Fruit fly (Drosophila melanogaster) whole organism, embryonic: Measurements from ENCODE around the gene CG1494.
A peak's percentile ranks its signal among the peaks of the same experiment; 100 is the strongest.

ENCODE experiments used
- Asciz ChIP-seq: fragments of 200-800 bp; sonication (Bioruptor generic); optimal IDR thresholded peaks from 2 replicates; lab custom pipeline; 2017; ENCODE audit warnings: missing biosample characterization, mild to moderate bottlenecking, missing genetic modification characterization, missing genetic modification reagents
- B-H2 ChIP-seq: fragments of 200-800 bp; sonication (Bioruptor generic); optimal IDR thresholded peaks from 2 replicates; lab custom pipeline; 2018; ENCODE audit warnings: missing biosample characterization, mild to moderate bottlenecking, missing genetic modification characterization
- BEAF-32 ChIP-seq: fragments of 200-800 bp; sonication (Bioruptor generic); optimal IDR thresholded peaks from 3 replicates; lab custom pipeline; 2017; ENCODE audit warnings: missing biosample characterization, missing genetic modification characterization, mild to moderate bottlenecking, moderate library complexity, missing genetic modification reagents
- Bteb2 ChIP-seq: fragments of 200-800 bp; sonication (Bioruptor generic); optimal IDR thresholded peaks from 2 replicates; lab custom pipeline; 2016; ENCODE audit warnings: missing biosample characterization, missing genetic modification characterization
- CG1024 ChIP-seq: fragments of 200-800 bp; sonication (Bioruptor generic); IDR thresholded peaks from 2 replicates; pipeline ENCODE4 v1.3.6; 2022; ENCODE audit warnings: missing biosample characterization, missing genetic modification characterization
- CG10979 ChIP-seq: fragments of 200-800 bp; sonication (Bioruptor generic); optimal IDR thresholded peaks from 2 replicates; lab custom pipeline; 2018; ENCODE audit warnings: missing biosample characterization, mild to moderate bottlenecking, missing genetic modification characterization, moderate library complexity
- CG11247 ChIP-seq: fragments of 200-800 bp; sonication (Bioruptor generic); IDR thresholded peaks from 2 replicates; pipeline ENCODE4 v1.3.6; 2022; ENCODE audit warnings: missing biosample characterization, missing genetic modification characterization
- CG11695 ChIP-seq: fragments of 200-800 bp; sonication (Bioruptor generic); IDR thresholded peaks from 3 replicates; pipeline ENCODE4 v1.3.6; 2022; ENCODE audit warnings: missing biosample characterization, missing genetic modification characterization
- CG14441 ChIP-seq: fragments of 200-800 bp; sonication (Bioruptor generic); IDR thresholded peaks from 2 replicates; pipeline ENCODE4 v1.3.6; 2022; ENCODE audit warnings: missing biosample characterization, missing genetic modification characterization
- CG15011 ChIP-seq: fragments of 200-800 bp; sonication (Bioruptor generic); optimal IDR thresholded peaks from 3 replicates; lab custom pipeline; 2018; ENCODE audit warnings: missing biosample characterization, mild to moderate bottlenecking, missing genetic modification characterization
- CG1529 ChIP-seq: fragments of 200-800 bp; sonication (Bioruptor generic); optimal IDR thresholded peaks from 3 replicates; lab custom pipeline; 2018; ENCODE audit warnings: missing biosample characterization, missing genetic modification characterization
- CG18011 ChIP-seq: fragments of 200-800 bp; sonication (Bioruptor generic); optimal IDR thresholded peaks from 2 replicates; lab custom pipeline; 2017; ENCODE audit warnings: missing biosample characterization, missing genetic modification characterization, mild to moderate bottlenecking, moderate library complexity, missing genotype
- CG2875 ChIP-seq: fragments of 200-800 bp; sonication (Bioruptor generic); optimal IDR thresholded peaks from 2 replicates; lab custom pipeline; 2017; ENCODE audit warnings: missing biosample characterization, mild to moderate bottlenecking, missing genetic modification characterization, missing genetic modification reagents
- CG4707 ChIP-seq: fragments of 200-800 bp; sonication (Bioruptor generic); optimal IDR thresholded peaks from 2 replicates; lab custom pipeline; 2018; ENCODE audit warnings: missing biosample characterization, mild to moderate bottlenecking, missing genetic modification characterization, moderate library complexity
- CG5953 ChIP-seq: fragments of 200-800 bp; sonication (Bioruptor generic); IDR thresholded peaks from 2 replicates; pipeline ENCODE4 v1.3.6; 2022; ENCODE audit warnings: missing biosample characterization, missing genetic modification characterization
- CG6272 ChIP-seq: fragments of 200-800 bp; sonication (Bioruptor generic); IDR thresholded peaks from 2 replicates; pipeline ENCODE4 v1.3.6; 2022; ENCODE audit warnings: missing biosample characterization, missing genetic modification characterization
- CG9437 ChIP-seq: fragments of 200-800 bp; sonication (Bioruptor generic); optimal IDR thresholded peaks from 2 replicates; lab custom pipeline; 2018; ENCODE audit warnings: missing biosample characterization, mild to moderate bottlenecking, missing genetic modification characterization
- CG9817 ChIP-seq: fragments of 200-800 bp; sonication (Bioruptor generic); optimal IDR thresholded peaks from 2 replicates; lab custom pipeline; 2018; ENCODE audit warnings: missing biosample characterization, mild to moderate bottlenecking, missing genetic modification characterization, moderate library complexity
- CG9876 ChIP-seq: fragments of 200-800 bp; sonication (Bioruptor generic); optimal IDR thresholded peaks from 2 replicates; lab custom pipeline; 2016; ENCODE audit warnings: missing biosample characterization, missing genetic modification characterization
- CrebB ChIP-seq: fragments of 200-800 bp; sonication (Bioruptor generic); optimal IDR thresholded peaks from 3 replicates; lab custom pipeline; 2018; ENCODE audit warnings: missing biosample characterization, mild to moderate bottlenecking, missing genetic modification characterization
- Dip2 ChIP-seq: fragments of 200-800 bp; sonication (Bioruptor generic); IDR thresholded peaks from 2 replicates; pipeline ENCODE4 v1.3.6; 2022; ENCODE audit warnings: missing biosample characterization, missing genetic modification characterization
- Drgx ChIP-seq: fragments of 200-800 bp; sonication (Bioruptor generic); IDR thresholded peaks from 2 replicates; pipeline ENCODE4 v1.3.6; 2022; ENCODE audit warnings: missing biosample characterization, missing genetic modification characterization
- H2.0 ChIP-seq: fragments of 200-800 bp; sonication (Bioruptor generic); IDR thresholded peaks from 2 replicates; pipeline ENCODE4 v1.3.6; 2022; ENCODE audit warnings: missing biosample characterization, missing genetic modification characterization
- HLH3B ChIP-seq: fragments of 200-800 bp; sonication (Bioruptor generic); IDR thresholded peaks from 2 replicates; pipeline ENCODE4 v1.3.6; 2022; ENCODE audit warnings: missing biosample characterization, missing genetic modification characterization
- Lhr ChIP-seq: fragments of 200-800 bp; sonication (Bioruptor generic); optimal IDR thresholded peaks from 3 replicates; lab custom pipeline; 2017; ENCODE audit warnings: mild to moderate bottlenecking, missing biosample characterization, missing genetic modification reagents, missing genetic modification characterization
- Lim3 ChIP-seq: fragments of 200-800 bp; sonication (Bioruptor generic); IDR thresholded peaks from 2 replicates; pipeline ENCODE4 v1.3.6; 2022; ENCODE audit warnings: missing biosample characterization, missing genetic modification characterization
- MBD-R2 ChIP-seq: fragments of 200-800 bp; sonication (Bioruptor generic); IDR thresholded peaks from 2 replicates; pipeline ENCODE4 v1.3.6; 2022; ENCODE audit warnings: missing biosample characterization, missing genetic modification characterization
- MESR4 ChIP-seq: fragments of 200-800 bp; sonication (Bioruptor generic); optimal IDR thresholded peaks from 2 replicates; lab custom pipeline; 2018; ENCODE audit warnings: missing biosample characterization, mild to moderate bottlenecking, missing genetic modification characterization, moderate library complexity
- MTF-1 ChIP-seq: fragments of 200-800 bp; sonication (Bioruptor generic); optimal IDR thresholded peaks from 2 replicates; lab custom pipeline; 2018; ENCODE audit warnings: missing biosample characterization, mild to moderate bottlenecking, missing genetic modification characterization, borderline replicate concordance
- Myb ChIP-seq: fragments of 200-800 bp; sonication (Bioruptor generic); optimal IDR thresholded peaks from 2 replicates; lab custom pipeline; 2016; ENCODE audit warnings: missing biosample characterization, missing genetic modification characterization
- Optix ChIP-seq: fragments of 200-800 bp; sonication (Bioruptor generic); IDR thresholded peaks from 3 replicates; pipeline ENCODE4 v1.3.6; 2022; ENCODE audit warnings: missing biosample characterization, missing genetic modification characterization
- Pdp1 ChIP-seq, 2 experiments: fragments of 200-800 bp; sonication (Bioruptor generic); optimal IDR thresholded peaks; 3 replicates each; lab custom pipeline; 2016; ENCODE audit warnings: missing biosample characterization in 2 of 2, missing genetic modification characterization in 2 of 2, mild to moderate bottlenecking in 1 of 2, moderate library complexity in 1 of 2
- Rfx ChIP-seq: fragments of 200-800 bp; sonication (Bioruptor generic); IDR thresholded peaks from 2 replicates; pipeline ENCODE4 v1.3.6; 2022; ENCODE audit warnings: missing biosample characterization, missing genetic modification characterization
- Usf ChIP-seq: fragments of 200-800 bp; sonication (Bioruptor generic); optimal IDR thresholded peaks from 2 replicates; lab custom pipeline; 2017; ENCODE audit warnings: missing genotype, missing biosample characterization, missing genetic modification characterization
- Vsx1 ChIP-seq: fragments of 200-800 bp; sonication (Bioruptor generic); optimal IDR thresholded peaks from 2 replicates; lab custom pipeline; 2017; ENCODE audit warnings: missing biosample characterization, mild to moderate bottlenecking, missing genetic modification characterization, missing genetic modification reagents
- YL-1 ChIP-seq: fragments of 200-800 bp; sonication (Bioruptor generic); optimal IDR thresholded peaks from 3 replicates; lab custom pipeline; 2017; ENCODE audit warnings: missing biosample characterization, mild to moderate bottlenecking, missing genetic modification characterization
- bbx ChIP-seq: fragments of 200-800 bp; sonication (Bioruptor generic); IDR thresholded peaks from 2 replicates; pipeline ENCODE4 v1.3.6; 2022; ENCODE audit warnings: missing biosample characterization, missing genetic modification characterization; ENCODE audit not compliant: partially characterized antibody
- da ChIP-seq: fragments of 200-800 bp; sonication (Bioruptor generic); optimal IDR thresholded peaks from 2 replicates; lab custom pipeline; 2016; ENCODE audit warnings: missing biosample characterization, missing genetic modification characterization
- dan ChIP-seq: fragments of 200-800 bp; sonication (Bioruptor generic); IDR thresholded peaks from 2 replicates; pipeline ENCODE4 v1.3.6; 2022; ENCODE audit warnings: missing biosample characterization, missing genetic modification characterization
- gce ChIP-seq: fragments of 200-800 bp; sonication (Bioruptor generic); IDR thresholded peaks from 3 replicates; pipeline ENCODE4 v1.3.6; 2022; ENCODE audit warnings: missing biosample characterization, missing genetic modification characterization
- h ChIP-seq: fragments of >200 bp; optimal IDR thresholded peaks from 2 replicates; lab custom pipeline; 2017
- her ChIP-seq: fragments of 200-800 bp; sonication (Bioruptor generic); optimal IDR thresholded peaks from 2 replicates; lab custom pipeline; 2016; ENCODE audit warnings: missing biosample characterization, missing genetic modification characterization
- insv ChIP-seq, 2 experiments: fragments of 200-800 bp; sonication (Bioruptor generic); optimal IDR thresholded peaks; 3 replicates each; lab custom pipeline; 2016 to 2018; ENCODE audit warnings: missing biosample characterization in 2 of 2, missing genetic modification characterization in 2 of 2
- lbe ChIP-seq: fragments of 200-800 bp; sonication (Bioruptor generic); optimal IDR thresholded peaks from 2 replicates; lab custom pipeline; 2016; ENCODE audit warnings: missing biosample characterization, mild to moderate bottlenecking, missing genetic modification characterization
- lmd ChIP-seq: fragments of 200-800 bp; sonication (Bioruptor generic); IDR thresholded peaks from 2 replicates; pipeline ENCODE4 v1.3.6; 2022; ENCODE audit warnings: missing biosample characterization, missing genetic modification characterization
- pho ChIP-seq: fragments of 200-800 bp; sonication (Bioruptor generic); optimal IDR thresholded peaks from 2 replicates; lab custom pipeline; 2016; ENCODE audit warnings: missing biosample characterization, missing genetic modification characterization
- row ChIP-seq: fragments of 200-800 bp; sonication (Bioruptor generic); IDR thresholded peaks from 3 replicates; pipeline ENCODE4 v1.3.6; 2022; ENCODE audit warnings: missing biosample characterization, missing genetic modification characterization
- scrt ChIP-seq: fragments of 200-800 bp; sonication (Bioruptor generic); optimal IDR thresholded peaks from 2 replicates; lab custom pipeline; 2018; ENCODE audit warnings: missing biosample characterization, mild to moderate bottlenecking, missing genetic modification characterization, moderate library complexity
- sug ChIP-seq: fragments of 200-800 bp; optimal IDR thresholded peaks from 2 replicates; lab custom pipeline; 2019; ENCODE audit warnings: missing biosample characterization, mild to moderate bottlenecking, missing genetic modification characterization, moderate library complexity
- vvl ChIP-seq: fragments of 200-800 bp; sonication (Bioruptor generic); IDR thresholded peaks from 2 replicates; pipeline ENCODE4 v1.3.6; 2022; ENCODE audit warnings: missing biosample characterization, missing genetic modification characterization
- zfh1 ChIP-seq: fragments of 200-800 bp; sonication (Bioruptor generic); IDR thresholded peaks from 3 replicates; pipeline ENCODE4 v1.3.6; 2022; ENCODE audit warnings: missing biosample characterization, missing genetic modification characterization

The CG1494 gene

dm6 chrX:21285001-21285400, at the start of gene CG1494:
CG1494 (plus strand) TSS chrX:21285301.
- TF ChIP-seq Lhr (no peak), sug (tag; lab: Kevin White, UChicago) (no peak), CG9437 (GFP tag; lab: Kevin White, UChicago) (no peak), insv (GFP tag; optimal IDR thresholded peaks at IDR 0.05; lab: Kevin White, UChicago) (no peak), Asciz (GFP tag; lab: Kevin White, UChicago) (no peak), lmd (GFP tag; lab: Robert Waterston, UW) (no peak), CG14441 (GFP tag; lab: Robert Waterston, UW) (no peak), MBD-R2 (GFP tag; lab: Robert Waterston, UW) (no peak), YL-1 (GFP tag; lab: Kevin White, UChicago) (no peak), Drgx (no peak), dan (GFP tag; lab: Robert Waterston, UW) (no peak), scrt (GFP tag; lab: Kevin White, UChicago) (no peak), CG9817 (tag; lab: Kevin White, UChicago) (no peak), CG5953 (GFP tag; lab: Robert Waterston, UW) (no peak), B-H2 (GFP tag; lab: Kevin White, UChicago) (no peak), her (GFP tag; lab: Kevin White, UChicago) (no peak), CG11695 (no peak), da (GFP tag; lab: Kevin White, UChicago) (no peak), Lim3 (GFP tag; lab: Robert Waterston, UW) (no peak)

dm6 chrX:21241796-21242208, 43.3 kb upstream of the CG1494 start:
- TF ChIP-seq CrebB (peak; percentile 59), CG9876 (peak; percentile 47), Pdp1 (GFP tag; optimal IDR thresholded peaks at IDR 0.05; lab: Kevin White, UChicago) (peak; percentile 24 to 43), Bteb2 (no peak), vvl (GFP tag; lab: Robert Waterston, UW) (no peak), gce (GFP tag; lab: Robert Waterston, UW) (no peak), row (peak; percentile 39; the same call in 1 of the 3 replicates), CG18011 (GFP tag; lab: Kevin White, UChicago) (peak; percentile 7), pho (GFP tag; lab: Kevin White, UChicago) (peak; percentile 43), zfh1 (GFP tag; lab: Robert Waterston, UW) (peak; percentile 59; the same call in 1 of the 3 replicates), h (lab: Kevin White, UChicago) (no peak), Usf (GFP tag; lab: Kevin White, UChicago) (no peak), CG11695 (no peak), CG15011 (peak; percentile 22), CG1024 (0 out of 2 replicates have a peak, but pooled peaks have one; percentile 34), lbe (GFP tag; lab: Kevin White, UChicago) (no peak), H2.0 (no peak), Rfx (no peak), bbx (GFP tag; lab: Robert Waterston, UW) (no peak), CG10979 (tag; lab: Kevin White, UChicago) (no peak), Myb (GFP tag; lab: Kevin White, UChicago) (no peak), CG4707 (GFP tag; lab: Kevin White, UChicago) (peak; percentile 30), MTF-1 (peak; percentile 60), CG1529 (GFP tag; lab: Kevin White, UChicago) (peak; percentile 44), Optix (peak; percentile 59), BEAF-32 (GFP tag; lab: Kevin White, UChicago) (no peak), Dip2 (GFP tag; lab: Robert Waterston, UW) (no peak), MESR4 (GFP tag; lab: Kevin White, UChicago) (no peak), CG6272 (GFP tag; lab: Robert Waterston, UW) (no peak), CG2875 (peak; percentile 76), Vsx1 (peak; percentile 64), HLH3B (GFP tag; lab: Robert Waterston, UW) (no peak), CG11247 (GFP tag; lab: Robert Waterston, UW) (no peak)
